Fruit fly (Drosophila melanogaster): Measurements from ENCODE around the gene Ugt36E1.

The Ugt36E1 gene

DNA sequence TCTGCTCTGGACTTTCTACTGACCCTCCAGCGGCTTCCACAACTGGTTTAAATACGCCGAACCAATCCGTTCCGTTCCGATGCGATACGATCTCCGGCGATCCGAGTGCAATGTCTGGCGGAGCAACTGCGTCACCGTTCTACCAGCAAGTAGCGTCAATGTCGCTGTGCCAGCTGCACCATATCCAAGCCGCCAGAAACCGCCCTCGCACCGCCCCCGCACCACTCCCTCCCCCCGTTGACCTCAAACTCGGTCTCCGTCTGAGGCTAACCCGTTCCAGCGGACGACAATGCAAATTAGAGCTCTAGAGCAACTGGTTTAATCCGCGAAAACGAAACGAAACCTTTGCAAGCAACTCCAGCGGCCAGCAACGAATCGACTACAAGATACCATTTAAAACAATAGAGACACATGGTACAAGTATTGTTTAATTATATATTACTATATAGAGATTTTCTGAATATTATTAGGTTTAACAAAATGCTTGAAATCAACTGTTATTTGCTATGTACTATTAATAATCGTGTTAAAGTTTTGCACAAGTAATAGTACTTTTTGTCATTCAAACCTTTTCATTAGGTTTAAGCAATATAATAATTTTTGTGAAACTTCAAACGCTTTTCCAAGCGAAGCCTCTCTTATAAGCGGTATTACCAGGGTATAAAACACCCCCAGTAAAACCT, 15.5 kb upstream of the Ugt36E1 start, which contains the start of the genes CG10570 and CG42502 (continued):
- peak; percentile 32; the same call in 1 of the 2 replicates for TF ChIP-seq klu (GFP tag; IDR thresholded peaks at IDR 0.05)
- TF ChIP-seq CG2889 (GFP tag; IDR thresholded peaks at IDR 0.05) = no peak
- no peak for TF ChIP-seq stwl (tag; optimal IDR thresholded peaks at IDR 0.05)
- no peak for TF ChIP-seq Dad (GFP tag; optimal IDR thresholded peaks at IDR 0.05)
- TF ChIP-seq dysf (GFP tag; IDR thresholded peaks at IDR 0.05) = peak; percentile 48; the same call in 1 of the 3 replicates
- TF ChIP-seq pnt (GFP tag; optimal IDR thresholded peaks at IDR 0.05) = no peak
- no peak for TF ChIP-seq Ets65A (GFP tag)
- TF ChIP-seq CG32772 (GFP tag; IDR thresholded peaks at IDR 0.05) = no peak
- TF ChIP-seq org-1 (GFP tag; optimal IDR thresholded peaks at IDR 0.05) = no peak
- 0 out of 3 replicates have a peak, but pooled peaks have one; percentile 5 for TF ChIP-seq sr (GFP tag; IDR thresholded peaks at IDR 0.05)
- no peak for TF ChIP-seq Aef1 (GFP tag; IDR thresholded peaks at IDR 0.05)
- no peak for TF ChIP-seq CG8944 (GFP tag; optimal IDR thresholded peaks at IDR 0.05)
- TF ChIP-seq CG17361 (GFP tag; IDR thresholded peaks at IDR 0.05) = no peak
- TF ChIP-seq bbx (GFP tag; IDR thresholded peaks at IDR 0.05; ENCODE audit: partially characterized antibody) = peak; percentile 21; the same call in 1 of the 2 replicates
- no peak for TF ChIP-seq lbe (GFP tag; optimal IDR thresholded peaks at IDR 0.05)
- no peak for TF ChIP-seq CG18619 (GFP tag; optimal IDR thresholded peaks at IDR 0.05)
- TF ChIP-seq CG4360 (GFP tag; IDR thresholded peaks at IDR 0.05) = no peak
- no peak for TF ChIP-seq ind (GFP tag; optimal IDR thresholded peaks at IDR 0.05)
- no peak for TF ChIP-seq dmrt99B (tag; optimal IDR thresholded peaks at IDR 0.05)
- TF ChIP-seq crol (GFP tag; IDR thresholded peaks at IDR 0.05) = peak; percentile 50; the same call in 1 of the 2 replicates
- TF ChIP-seq dimm (GFP tag; IDR thresholded peaks at IDR 0.05) = no peak

- TF ChIP-seq CG11085 (GFP tag; IDR thresholded peaks at IDR 0.05) (no peak), CG3407 (GFP tag; optimal IDR thresholded peaks at IDR 0.05) (no peak), lab (GFP tag; optimal IDR thresholded peaks at IDR 0.05) (no peak), CG1647 (GFP tag; optimal IDR thresholded peaks at IDR 0.05) (no peak), CG1602 (GFP tag; optimal IDR thresholded peaks at IDR 0.05) (no peak)
Measured at dm6 chr2L:18812348-18812747, 14.2 kb upstream of the Ugt36E1 start, which contains the start of the genes CG17325 and CG42305. Gene CG17325, plus strand, starts transcription at chr2L:18812648. Gene CG42305, plus strand, starts transcription at chr2L:18812648.

- TF ChIP-seq MBD-R2 (GFP tag; IDR thresholded peaks at IDR 0.05) (no peak), stc (GFP tag; IDR thresholded peaks at IDR 0.05) (no peak), H15 (GFP tag; IDR thresholded peaks at IDR 0.05) (no peak), kay (GFP tag; optimal IDR thresholded peaks at IDR 0.05) (no peak), CG14860 (GFP tag; IDR thresholded peaks at IDR 0.05; ENCODE audit: partially characterized antibody) (no peak), CG18599 (GFP tag; optimal IDR thresholded peaks at IDR 0.05) (no peak), CG7987 (GFP tag; optimal IDR thresholded peaks at IDR 0.05) (peak; percentile 95), shn (GFP tag; optimal IDR thresholded peaks at IDR 0.05) (no peak), CG1832 (GFP tag; optimal IDR thresholded peaks at IDR 0.05) (no peak), sim (GFP tag; IDR thresholded peaks at IDR 0.05) (no peak), GATAe (GFP tag; conservative IDR thresholded peaks at IDR 0.05) (no peak), wor (GFP tag; IDR thresholded peaks at IDR 0.05) (no peak), NK7.1 (GFP tag; optimal IDR thresholded peaks at IDR 0.05) (no peak), chinmo (GFP tag; IDR thresholded peaks at IDR 0.05; ENCODE audit: partially characterized antibody) (0 out of 4 replicates have a peak, but pooled peaks have one; percentile 46), ATbp (GFP tag; optimal IDR thresholded peaks at IDR 0.05) (no peak), CG18619 (GFP tag; optimal IDR thresholded peaks at IDR 0.05) (no peak)
Measured at dm6 chr2L:18812755-18813154, 13.8 kb upstream of the Ugt36E1 start.
